Worm (Caenorhabditis elegans): Measurements from ENCODE around the gene C33E10.8.

Gene C33E10.8

ce11 chrX:17297408-17297807 is 2.8 kb upstream of the C33E10.8 start:
- TF ChIP-seq unc-62 (GFP tag; optimal IDR thresholded peaks at IDR 0.05) = no peak

- no peak for TF ChIP-seq unc-62 (GFP tag; optimal IDR thresholded peaks at IDR 0.05)
These were observed 609 bp downstream of the C33E10.8 start for ce11 chrX:17294019-17294418.

ce11 chrX:17288378-17288777 is 6.2 kb downstream of the C33E10.8 start:
- TF ChIP-seq unc-62 (GFP tag; optimal IDR thresholded peaks at IDR 0.05) = no peak

- TF ChIP-seq unc-62 (GFP tag; optimal IDR thresholded peaks at IDR 0.05) = no peak
These were observed 37.9 kb downstream of the C33E10.8 start, which contains the start of gene Y40C7B.4 for ce11 chrX:17256769-17257168. TSS of gene Y40C7B.4 (minus strand) at chrX:17256787.

- no peak for TF ChIP-seq unc-62 (GFP tag; optimal IDR thresholded peaks at IDR 0.05)
These were observed 47.4 kb downstream of the C33E10.8 start for ce11 chrX:17247260-17247659.
